Worm (Caenorhabditis elegans): Measurements from ENCODE around the gene C09E7.7.

The C09E7.7 gene

ce11 chrIII:6499102-6499501, 51.9 kb downstream of the C09E7.7 start:
- TF ChIP-seq unc-86 (tag; optimal IDR thresholded peaks at IDR 0.05) (no peak), eyg-1 (tag; optimal IDR thresholded peaks at IDR 0.05) (no peak), dmd-4 (tag; optimal IDR thresholded peaks at IDR 0.05; ENCODE audit: borderline replicate concordance) (no peak), nfya-1 (tag; optimal IDR thresholded peaks at IDR 0.05) (no peak)

DNA sequence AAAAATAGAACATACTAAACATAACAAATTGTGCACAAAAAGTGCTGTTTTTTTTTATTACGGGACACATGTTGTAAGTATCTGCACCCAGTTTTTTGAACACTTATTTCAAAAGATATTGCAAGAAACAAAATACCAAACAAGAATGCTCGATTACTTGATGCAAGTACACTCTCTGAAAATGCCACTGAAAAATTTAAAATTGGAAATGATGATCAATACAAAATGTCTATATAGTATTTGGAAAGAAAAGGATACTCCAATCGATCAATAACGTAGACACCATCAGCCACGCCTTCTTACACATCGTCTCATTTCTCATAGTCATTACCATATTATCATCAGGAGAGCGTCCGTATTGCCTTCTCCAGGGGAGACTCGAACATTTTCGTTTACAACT, 52.9 kb downstream of the C09E7.7 start, which contains the start of gene sdz-15:
Gene sdz-15 (plus strand): TSS at position 301 of the 400 bp plus-strand sequence.
- TF ChIP-seq K02D7.2 (tag; optimal IDR thresholded peaks at IDR 0.05), result no peak
- no peak for TF ChIP-seq odd-2 (tag; optimal IDR thresholded peaks at IDR 0.05)
- TF ChIP-seq elt-2 (tag; optimal IDR thresholded peaks at IDR 0.05), result no peak
- no peak for TF ChIP-seq zip-5 (tag; optimal IDR thresholded peaks at IDR 0.05)
- no peak for TF ChIP-seq F13H6.1 (tag; optimal IDR thresholded peaks at IDR 0.05)
